Worm (Caenorhabditis elegans) whole organism, midembryonic: ENCODE results near the gene Y57G11C.1130.
A peak's percentile ranks its signal among the peaks of the same experiment; 100 is the strongest.

Experiments used
- T22C8.4 ChIP-seq: fragments of 200-800 bp; sonication (Bioruptor generic); IDR thresholded peaks from 2 replicates; pipeline ENCODE4 v1.3.6; 2022; ENCODE audit warnings: missing genetic modification characterization, missing compliant biosample characterization
- cog-1 ChIP-seq: sonication (generic microtip); optimal IDR thresholded peaks from 2 replicates; lab custom pipeline; 2016; ENCODE audit warnings: missing genetic modification characterization, missing compliant biosample characterization
- flt-1 ChIP-seq: fragments of 200-800 bp; sonication (Bioruptor generic); IDR thresholded peaks from 2 replicates; pipeline ENCODE4 v1.3.6; 2022; ENCODE audit warnings: missing genetic modification characterization, missing compliant biosample characterization
- klf-2 ChIP-seq: fragments of 200-800 bp; sonication (Bioruptor generic); conservative IDR thresholded peaks from 2 replicates; pipeline ENCODE4 v1.3.6; 2022; ENCODE audit warnings: missing genetic modification reagents, missing genetic modification characterization, missing compliant biosample characterization
- med-1 ChIP-seq: sonication (generic microtip); optimal IDR thresholded peaks from 2 replicates; lab custom pipeline; 2017; ENCODE audit warnings: missing genetic modification characterization, mild to moderate bottlenecking, missing compliant biosample characterization, antibody characterized with exemption, missing genetic modification reagents; ENCODE audit not compliant: insufficient read depth
- ref-1 ChIP-seq: fragments of 200-800 bp; sonication (Bioruptor generic); conservative IDR thresholded peaks from 2 replicates; pipeline ENCODE4 v1.3.6; 2022; ENCODE audit warnings: missing genetic modification reagents, missing genetic modification characterization, missing compliant biosample characterization
- tab-1 ChIP-seq: fragments of 200-800 bp; sonication (Bioruptor generic); IDR thresholded peaks from 2 replicates; pipeline ENCODE4 v1.3.6; 2022; ENCODE audit warnings: missing genetic modification characterization, missing compliant biosample characterization
- ztf-23 ChIP-seq: fragments of 200-800 bp; sonication (Bioruptor generic); IDR thresholded peaks from 2 replicates; pipeline ENCODE4 v1.3.6; 2022; ENCODE audit warnings: missing genetic modification reagents, missing genetic modification characterization, missing compliant biosample characterization
- ztf-29 ChIP-seq: fragments of 200-800 bp; sonication (Bioruptor generic); IDR thresholded peaks from 2 replicates; pipeline ENCODE4 v1.3.6; 2022; ENCODE audit warnings: missing genetic modification reagents, missing genetic modification characterization, missing compliant biosample characterization

Y57G11C.1130 gene

DNA sequence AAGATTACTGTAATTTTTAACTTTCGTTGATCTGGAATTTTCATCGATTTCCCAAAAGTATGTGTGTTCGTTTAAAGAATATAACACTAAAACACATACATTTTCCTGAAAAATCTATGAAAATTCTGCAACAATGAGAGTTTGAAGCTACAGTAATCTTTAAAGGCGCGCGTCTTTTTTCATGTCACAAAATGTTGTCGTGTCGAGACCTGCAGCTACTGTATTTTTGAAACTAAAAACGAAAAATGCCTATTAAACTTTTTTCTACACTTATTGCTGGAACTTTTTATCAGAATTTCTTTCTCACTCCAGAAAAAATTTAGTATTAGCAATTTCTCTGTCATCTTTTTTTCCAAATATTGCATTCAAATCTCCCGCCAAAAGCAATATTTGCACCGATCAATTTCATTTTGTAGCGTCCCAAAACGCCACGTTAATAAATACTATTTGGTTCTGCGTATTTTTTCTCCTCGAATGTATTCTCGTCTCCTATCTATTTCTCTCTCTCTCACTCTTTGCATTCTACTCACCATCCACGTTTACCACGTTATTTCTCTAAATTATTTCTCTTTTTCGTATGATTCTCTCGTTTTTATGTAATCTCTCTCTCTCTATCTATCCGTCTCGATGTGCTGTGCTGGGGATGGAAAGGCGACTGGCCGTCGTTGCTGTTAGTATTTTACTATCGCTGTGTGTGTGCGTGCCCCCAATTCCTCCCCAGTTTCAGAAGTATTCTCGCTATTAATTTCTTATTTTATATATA is 4.2 kb downstream of the Y57G11C.1130 start, which contains the start of gene melo-1:
Gene melo-1 (plus strand): TSS at position 658 of the 763 bp plus-strand sequence.
- TF ChIP-seq cog-1 (tag; lab: Kevin White, UChicago) (no peak), tab-1 (GFP tag; lab: Robert Waterston, UW) (no peak), med-1 (GFP tag; lab: Kevin White, UChicago) (no peak), ztf-23 (GFP tag; lab: Robert Waterston, UW) (no peak), klf-2 (GFP tag; lab: Robert Waterston, UW) (no peak), ztf-29 (GFP tag; lab: Robert Waterston, UW) (no peak), T22C8.4 (GFP tag; lab: Robert Waterston, UW) (no peak), ref-1 (no peak), flt-1 (GFP tag; lab: Robert Waterston, UW) (no peak)

DNA sequence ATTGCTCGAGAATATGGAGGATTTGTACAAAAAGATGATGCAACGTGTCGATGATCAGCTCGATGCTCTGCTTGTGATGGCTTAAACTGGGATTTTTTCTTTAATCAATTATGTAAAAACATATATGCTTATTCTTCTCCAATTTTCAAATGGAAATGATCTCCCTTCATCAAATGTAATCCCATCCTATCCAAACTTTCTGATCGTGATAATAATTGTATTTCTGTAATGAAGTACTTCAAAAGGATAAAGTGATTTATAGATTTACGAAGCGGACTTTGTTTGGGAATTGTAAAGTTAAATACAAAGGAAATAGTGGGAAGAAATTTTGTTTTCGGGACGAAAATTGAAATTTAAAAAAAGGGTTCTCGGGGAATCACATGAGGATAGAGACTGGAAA is 8.3 kb downstream of the Y57G11C.1130 start:
- TF ChIP-seq klf-2 (GFP tag; lab: Robert Waterston, UW) (no peak), T22C8.4 (GFP tag; lab: Robert Waterston, UW) (no peak), tab-1 (GFP tag; lab: Robert Waterston, UW) (no peak), med-1 (GFP tag; lab: Kevin White, UChicago) (no peak), flt-1 (GFP tag; lab: Robert Waterston, UW) (no peak), ref-1 (no peak), ztf-29 (GFP tag; lab: Robert Waterston, UW) (no peak), ztf-23 (GFP tag; lab: Robert Waterston, UW) (no peak), cog-1 (tag; lab: Kevin White, UChicago) (no peak)

DNA sequence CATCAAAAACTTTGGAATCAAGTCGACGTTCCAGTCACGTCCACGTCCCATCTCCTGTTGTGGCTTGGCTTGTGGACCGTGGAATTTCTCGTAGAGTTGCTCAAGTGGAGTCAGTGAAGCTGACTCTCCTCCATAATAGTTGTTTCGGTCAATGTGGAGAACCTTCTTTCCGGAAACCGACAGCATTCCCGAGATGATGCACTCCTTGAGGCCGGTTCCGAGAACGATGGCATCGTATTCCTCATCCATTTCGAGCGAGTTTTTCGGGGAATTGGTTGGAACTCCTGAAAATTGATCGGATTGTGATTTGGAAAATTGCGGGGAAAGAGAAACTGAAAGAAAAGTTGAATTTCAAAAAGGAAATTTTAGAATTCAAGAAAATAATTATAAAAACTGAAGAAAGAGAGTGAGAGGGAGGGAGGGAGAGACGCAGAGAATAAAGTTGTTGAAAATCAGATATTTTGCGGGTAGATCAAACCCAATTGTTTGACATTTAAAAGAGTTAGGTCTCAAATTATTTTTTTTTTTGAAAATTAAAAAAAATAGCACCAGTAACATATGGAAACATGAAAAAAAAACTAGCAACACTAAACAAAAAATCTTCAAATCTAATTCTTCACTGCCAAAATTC is 10.4 kb downstream of the Y57G11C.1130 start, which contains the start of gene gdi-1:
Gene gdi-1 (minus strand): TSS at position 286 of the 631 bp plus-strand sequence.
- no peak for TF ChIP-seq cog-1 (tag; lab: Kevin White, UChicago)
- no peak for TF ChIP-seq tab-1 (GFP tag; lab: Robert Waterston, UW)
- no peak for TF ChIP-seq ztf-23 (GFP tag; lab: Robert Waterston, UW)
- no peak for TF ChIP-seq klf-2 (GFP tag; lab: Robert Waterston, UW)
- TF ChIP-seq ztf-29 (GFP tag; lab: Robert Waterston, UW): no peak

DNA sequence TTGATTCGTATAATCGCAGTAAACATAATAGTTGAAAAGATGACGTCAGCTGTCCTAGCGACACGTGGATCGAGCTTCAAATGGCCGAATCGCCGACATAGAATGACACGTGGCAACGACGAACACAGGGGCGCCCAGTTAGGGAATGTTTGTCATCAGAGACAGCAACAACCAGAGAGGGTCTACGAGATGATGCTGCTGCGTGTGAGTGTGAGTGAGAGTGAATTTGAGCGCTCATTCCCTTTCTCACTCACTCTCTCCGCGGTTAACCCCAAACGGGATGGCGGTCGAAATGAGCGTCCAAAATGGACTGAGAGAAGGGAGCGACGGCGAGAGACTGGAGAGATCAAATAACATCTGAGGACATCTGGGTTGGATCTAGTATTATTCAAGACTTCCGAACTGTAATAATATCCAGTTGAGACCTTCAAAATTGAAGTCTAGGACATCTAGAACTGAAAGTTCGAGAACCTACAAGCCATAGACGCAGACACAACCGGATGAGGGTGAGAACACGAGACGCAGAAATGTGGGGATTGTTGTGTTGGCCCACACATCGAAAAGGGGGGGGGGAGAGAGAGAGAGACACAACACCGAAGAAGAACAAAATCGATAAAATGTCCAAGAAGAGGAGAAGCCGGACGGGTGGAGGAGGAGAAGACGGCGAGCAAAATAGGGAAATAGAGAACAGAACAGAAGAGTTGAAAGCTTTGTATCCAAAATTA is 11.8 kb downstream of the Y57G11C.1130 start:
- TF ChIP-seq med-1 (GFP tag; lab: Kevin White, UChicago): no peak
- TF ChIP-seq ref-1: no peak
- TF ChIP-seq flt-1 (GFP tag; lab: Robert Waterston, UW): no peak
- peak; percentile 86 for TF ChIP-seq T22C8.4 (GFP tag; lab: Robert Waterston, UW)
- peak; percentile 54 for TF ChIP-seq cog-1 (tag; lab: Kevin White, UChicago)
- no peak for TF ChIP-seq ztf-23 (GFP tag; lab: Robert Waterston, UW)
- TF ChIP-seq tab-1 (GFP tag; lab: Robert Waterston, UW): no peak
- no peak for TF ChIP-seq klf-2 (GFP tag; lab: Robert Waterston, UW)
- peak; percentile 78; the same call in 1 of the 2 replicates for TF ChIP-seq ztf-29 (GFP tag; lab: Robert Waterston, UW)

DNA sequence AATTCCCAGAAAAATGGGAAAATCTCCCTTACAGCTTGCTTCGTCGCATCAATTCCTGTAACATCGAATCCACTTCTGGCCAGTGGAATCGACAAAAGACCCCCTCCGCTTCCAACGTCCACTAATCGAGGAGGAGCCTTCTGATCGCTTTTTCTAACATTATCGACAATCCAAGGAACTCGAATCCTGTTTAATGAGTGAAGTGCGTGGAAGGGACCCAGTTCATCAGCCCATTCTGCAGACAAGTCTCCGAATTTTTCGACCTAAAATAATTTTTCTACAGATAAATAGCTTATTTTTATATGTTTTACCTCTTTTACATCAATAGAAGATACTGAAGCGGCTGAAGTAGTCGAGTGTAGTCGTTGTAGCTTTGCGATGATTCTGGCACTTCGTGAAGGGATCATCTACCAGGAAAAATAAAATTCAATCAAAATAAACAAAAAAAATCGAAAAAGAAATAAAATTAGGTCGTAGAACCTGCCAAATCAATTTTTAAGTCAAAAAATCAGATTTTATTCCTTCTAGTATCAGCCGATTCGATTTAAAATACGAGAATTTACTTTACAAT is 13.7 kb downstream of the Y57G11C.1130 start, which contains the start of gene coq-3:
Gene coq-3 (minus strand): TSS at position 407 of the 571 bp plus-strand sequence.
- TF ChIP-seq ztf-23 (GFP tag; lab: Robert Waterston, UW): no peak
- no peak for TF ChIP-seq flt-1 (GFP tag; lab: Robert Waterston, UW)
- TF ChIP-seq klf-2 (GFP tag; lab: Robert Waterston, UW): no peak
- TF ChIP-seq tab-1 (GFP tag; lab: Robert Waterston, UW): no peak
- no peak for TF ChIP-seq ztf-29 (GFP tag; lab: Robert Waterston, UW)
- no peak for TF ChIP-seq ref-1
- no peak for TF ChIP-seq T22C8.4 (GFP tag; lab: Robert Waterston, UW)
- no peak for TF ChIP-seq cog-1 (tag; lab: Kevin White, UChicago)
- TF ChIP-seq med-1 (GFP tag; lab: Kevin White, UChicago): no peak

DNA sequence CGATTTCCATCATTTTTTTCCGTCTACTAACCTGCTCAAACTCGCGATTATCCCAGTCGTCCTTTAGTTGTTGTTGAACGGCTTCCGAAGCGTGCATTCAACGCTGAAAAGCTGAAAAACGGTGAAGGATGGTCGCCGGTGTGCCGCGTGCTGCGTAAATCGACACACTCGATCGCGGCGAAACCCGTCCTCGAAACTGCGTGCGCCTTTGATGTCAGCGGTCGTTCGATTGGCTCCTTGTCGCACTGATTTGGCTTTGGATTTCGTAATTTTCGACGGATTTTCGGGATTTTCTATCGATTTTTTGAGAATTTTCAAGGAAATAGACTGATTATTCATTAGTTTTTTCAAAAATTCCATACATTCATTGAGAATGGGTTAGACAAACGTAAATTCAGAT is 15.0 kb downstream of the Y57G11C.1130 start, which contains the start of the genes Y57G11C.1147 and nuo-3:
Gene Y57G11C.1147 (minus strand): TSS at position 161 of the 400 bp plus-strand sequence.
Gene nuo-3 (minus strand): TSS at position 191 of the 400 bp plus-strand sequence.
- no peak for TF ChIP-seq T22C8.4 (GFP tag; lab: Robert Waterston, UW)
- TF ChIP-seq klf-2 (GFP tag; lab: Robert Waterston, UW): no peak
- no peak for TF ChIP-seq cog-1 (tag; lab: Kevin White, UChicago)
- no peak for TF ChIP-seq ztf-23 (GFP tag; lab: Robert Waterston, UW)
- no peak for TF ChIP-seq ztf-29 (GFP tag; lab: Robert Waterston, UW)
- TF ChIP-seq tab-1 (GFP tag; lab: Robert Waterston, UW): no peak
- TF ChIP-seq flt-1 (GFP tag; lab: Robert Waterston, UW): no peak
- TF ChIP-seq med-1 (GFP tag; lab: Kevin White, UChicago): no peak
- no peak for TF ChIP-seq ref-1

DNA sequence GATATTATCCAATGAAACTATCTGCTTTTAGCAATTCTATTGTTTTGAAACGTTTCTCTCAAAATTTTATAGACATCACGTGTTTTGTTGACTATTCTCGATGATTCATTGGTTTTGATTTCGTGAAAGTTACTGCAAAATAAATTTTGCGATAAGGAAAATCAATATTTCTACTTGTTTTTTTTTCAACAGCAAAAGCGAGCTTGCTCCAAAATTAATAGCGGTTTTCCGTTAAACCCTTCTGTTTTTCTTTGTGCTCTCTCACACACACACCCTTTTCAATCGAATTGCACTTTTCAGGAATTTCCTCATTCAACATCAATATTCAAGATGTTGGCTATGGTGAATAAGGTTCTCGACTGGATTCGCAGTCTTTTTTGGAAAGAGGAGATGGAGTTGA is 15.5 kb downstream of the Y57G11C.1130 start, which contains the start of gene arl-8:
Gene arl-8 (plus strand): TSS at position 301 of the 400 bp plus-strand sequence.
- TF ChIP-seq klf-2 (GFP tag; lab: Robert Waterston, UW): no peak
- no peak for TF ChIP-seq ref-1
- TF ChIP-seq T22C8.4 (GFP tag; lab: Robert Waterston, UW): no peak
- no peak for TF ChIP-seq flt-1 (GFP tag; lab: Robert Waterston, UW)
- TF ChIP-seq tab-1 (GFP tag; lab: Robert Waterston, UW): no peak
- TF ChIP-seq ztf-23 (GFP tag; lab: Robert Waterston, UW): no peak
- TF ChIP-seq cog-1 (tag; lab: Kevin White, UChicago): no peak
- no peak for TF ChIP-seq med-1 (GFP tag; lab: Kevin White, UChicago)
- no peak for TF ChIP-seq ztf-29 (GFP tag; lab: Robert Waterston, UW)
